Worm (Caenorhabditis elegans): ENCODE results near the gene H12I13.1.

Gene H12I13.1

ce11 chrII:6047639-6048159 is 19.3 kb downstream of the H12I13.1 start, which contains the start of the genes R12C12.6 and ran-5 (continued):
- TF ChIP-seq Y79H2A.3 (GFP tag; conservative IDR thresholded peaks at IDR 0.05) (no peak), rcor-1 (GFP tag; IDR thresholded peaks at IDR 0.05) (peak; percentile 69), ztf-18 (tag; optimal IDR thresholded peaks at IDR 0.05) (peak; percentile 98), F49E8.2 (tag; optimal IDR thresholded peaks at IDR 0.05; ENCODE audit: insufficient read depth) (peak; percentile 52), tlf-1 (GFP tag; optimal IDR thresholded peaks at IDR 0.05) (peak; percentile 73), lin-40 (tag; optimal IDR thresholded peaks at IDR 0.05) (peak; percentile 90), Y95B8A.8 (GFP tag; IDR thresholded peaks at IDR 0.05) (no peak; the same call in 1 of the 2 replicates), tbp1 (GFP tag; optimal IDR thresholded peaks at IDR 0.05) (peak; percentile 60), F39B2.1 (GFP tag; IDR thresholded peaks at IDR 0.05) (no peak), efl-1 (GFP tag; optimal IDR thresholded peaks at IDR 0.05) (peak; percentile 11), F52B5.7 (tag; optimal IDR thresholded peaks at IDR 0.05) (no peak), Y53G8AR.9 (GFP tag; conservative IDR thresholded peaks at IDR 0.05) (peak; percentile 89), Y56A3A.18 (GFP tag; IDR thresholded peaks at IDR 0.05) (peak; percentile 81), F10E7.11 (tag; optimal IDR thresholded peaks at IDR 0.05) (no peak), chd-7 (tag; optimal IDR thresholded peaks at IDR 0.05) (peak; percentile 21), B0336.3 (GFP tag; IDR thresholded peaks at IDR 0.05) (peak; percentile 65; the same call in 1 of the 2 replicates), nhr-27 (tag; optimal IDR thresholded peaks at IDR 0.05) (no peak), him-1 (tag; optimal IDR thresholded peaks at IDR 0.05) (peak; percentile 41), F23B12.7 (tag; optimal IDR thresholded peaks at IDR 0.05; ENCODE audit: insufficient read depth) (peak; percentile 32), F22D6.2 (tag; optimal IDR thresholded peaks at IDR 0.05) (peak; percentile 55), F33H1.4 (GFP tag; IDR thresholded peaks at IDR 0.05) (peak; percentile 56; the same call in 1 of the 2 replicates), zfh-2 (GFP tag; conservative IDR thresholded peaks at IDR 0.05) (no peak), gei-17 (GFP tag; optimal IDR thresholded peaks at IDR 0.05) (peak; percentile 17), C06A6.2 (GFP tag; conservative IDR thresholded peaks at IDR 0.05) (peak; percentile 50; the same call in 1 of the 2 replicates), mcd-1 (GFP tag; IDR thresholded peaks at IDR 0.05) (peak; percentile 84), atf-7 (tag; optimal IDR thresholded peaks at IDR 0.05) (peak; percentile 48)

- TF ChIP-seq fkh-3 (tag; optimal IDR thresholded peaks at IDR 0.05): no peak
- TF ChIP-seq mcd-1 (GFP tag; IDR thresholded peaks at IDR 0.05): no peak
- TF ChIP-seq madf-6 (GFP tag; IDR thresholded peaks at IDR 0.05): peak; percentile 36; the same call in 1 of the 2 replicates
- TF ChIP-seq hlh-26 (GFP tag; conservative IDR thresholded peaks at IDR 0.05): no peak
- peak; percentile 60 for TF ChIP-seq ztf-18 (tag; optimal IDR thresholded peaks at IDR 0.05)
- no peak for TF ChIP-seq snpc-1.3 (tag; optimal IDR thresholded peaks at IDR 0.05; ENCODE audit: insufficient read depth)
- TF ChIP-seq attf-6 (GFP tag; IDR thresholded peaks at IDR 0.05): no peak
Measured at ce11 chrII:6046023-6046631, 20.8 kb downstream of the H12I13.1 start.

ce11 chrII:6045048-6045447 is 21.9 kb downstream of the H12I13.1 start, which contains the start of gene R12C12.5:
Gene R12C12.5 (minus strand): TSS chrII:6045148.
- TF ChIP-seq madf-8 (GFP tag; conservative IDR thresholded peaks at IDR 0.05) (0 out of 2 replicates have a peak, but pooled peaks have one; percentile 27), tbp1 (GFP tag; optimal IDR thresholded peaks at IDR 0.05) (no peak), nhr-120 (GFP tag; IDR thresholded peaks at IDR 0.05) (no peak), ceh-79 (tag; optimal IDR thresholded peaks at IDR 0.05) (no peak), dpff-1 (tag; optimal IDR thresholded peaks at IDR 0.05) (no peak), ekl-4 (GFP tag; IDR thresholded peaks at IDR 0.05) (no peak), efl-1 (GFP tag; optimal IDR thresholded peaks at IDR 0.05) (peak; percentile 37), him-1 (tag; optimal IDR thresholded peaks at IDR 0.05) (no peak), ets-4 (GFP tag; optimal IDR thresholded peaks at IDR 0.05) (no peak), T07F8.4 (tag; optimal IDR thresholded peaks at IDR 0.05) (no peak), nfyb-1 (GFP tag; IDR thresholded peaks at IDR 0.05) (no peak), lir-1 (GFP tag; conservative IDR thresholded peaks at IDR 0.05) (no peak), athp-1 (tag; optimal IDR thresholded peaks at IDR 0.05) (no peak)

All from whole organism, young adult.